Fruit fly (Drosophila melanogaster) whole organism, adult: ENCODE data around the gene CG32537.

Experiments used
- CG11617 ChIP-seq: fragments of 200-800 bp; sonication (Bioruptor generic); optimal IDR thresholded peaks from 2 replicates; lab custom pipeline; 2017; ENCODE audit warnings: mild to moderate bottlenecking, missing biosample characterization, missing genetic modification reagents, missing genetic modification characterization
- CG1620 ChIP-seq: fragments of 200-800 bp; sonication (Bioruptor generic); optimal IDR thresholded peaks from 2 replicates; lab custom pipeline; 2016; ENCODE audit warnings: missing biosample characterization, missing genetic modification characterization
- CG33017 ChIP-seq: fragments of 200-800 bp; sonication (Bioruptor generic); optimal IDR thresholded peaks from 2 replicates; lab custom pipeline; 2018; ENCODE audit warnings: missing biosample characterization, mild to moderate bottlenecking, missing genetic modification characterization, moderate library complexity
- Clk ChIP-seq: fragments of 200-800 bp; sonication (Bioruptor generic); optimal IDR thresholded peaks from 2 replicates; lab custom pipeline; 2017; ENCODE audit warnings: missing biosample characterization, missing genetic modification characterization
- Hr96 ChIP-seq: fragments of 200-800 bp; sonication (Bioruptor generic); optimal IDR thresholded peaks from 2 replicates; lab custom pipeline; 2016; ENCODE audit warnings: missing biosample characterization, missing genetic modification characterization
- bab1 ChIP-seq: fragments of 200-800 bp; sonication (Bioruptor generic); optimal IDR thresholded peaks from 3 replicates; lab custom pipeline; 2019; ENCODE audit warnings: missing biosample characterization, mild to moderate bottlenecking, missing genetic modification characterization, moderate library complexity
- kay ChIP-seq: fragments of 200-800 bp; sonication (Bioruptor generic); peaks from one replicate; lab custom pipeline; 2016; ENCODE audit warnings: missing biosample characterization, missing genetic modification characterization, borderline replicate concordance

DNA sequence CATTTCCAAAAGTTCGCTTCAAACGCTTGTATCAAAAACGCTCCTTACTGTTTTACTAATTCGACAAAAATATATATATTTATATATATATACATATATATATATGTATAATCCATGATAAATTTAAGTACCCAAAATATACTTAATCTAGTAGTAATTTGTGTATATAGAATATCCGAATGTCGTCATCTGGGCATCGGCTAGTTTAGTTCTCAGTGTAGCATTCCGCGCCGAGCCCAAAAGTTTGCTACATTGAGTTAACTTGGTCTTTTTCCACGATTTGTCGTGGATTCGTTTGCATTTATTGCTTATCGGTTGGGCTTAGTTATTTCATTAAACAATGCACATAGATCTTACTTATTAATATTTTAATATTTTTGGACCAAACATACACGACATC is 4.9 kb upstream of the CG32537 start:
- TF ChIP-seq Clk (GFP tag; lab: Kevin White, UChicago) (no peak), CG1620 (GFP tag; lab: Kevin White, UChicago) (no peak), bab1 (GFP tag; lab: Kevin White, UChicago) (peak; percentile 14), kay (no peak), CG11617 (GFP tag; lab: Kevin White, UChicago) (no peak), Hr96 (no peak), CG33017 (tag; lab: Kevin White, UChicago) (no peak)
